Fruit fly (Drosophila melanogaster): ENCODE data around the gene CG4598.

Gene CG4598

DNA sequence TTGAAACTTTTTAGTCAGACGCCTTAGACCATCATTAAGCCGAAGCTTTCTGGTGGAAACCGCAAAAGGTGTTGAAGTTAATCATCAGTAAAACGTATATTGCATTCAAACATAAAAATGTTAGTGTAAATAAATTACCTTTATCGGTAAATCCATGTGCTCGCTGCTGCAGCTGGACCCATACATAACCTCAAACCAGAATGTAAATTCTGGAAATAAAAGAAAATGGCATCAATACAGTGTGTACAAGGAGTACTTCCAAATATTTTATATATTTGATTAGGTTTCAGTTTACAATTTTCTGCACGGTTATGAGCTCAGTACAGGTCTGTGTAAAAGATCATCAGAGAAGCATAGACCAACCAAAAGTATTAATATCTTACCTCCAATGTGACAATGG is 24.2 kb upstream of the CG4598 start:
- peak; percentile 91 for TF ChIP-seq bigmax (GFP tag; optimal IDR thresholded peaks at IDR 0.05)
- peak; percentile 70 for TF ChIP-seq Ets65A (GFP tag)
- TF ChIP-seq Drgx (GFP tag; IDR thresholded peaks at IDR 0.05): no peak
- TF ChIP-seq CG16779 (GFP tag; IDR thresholded peaks at IDR 0.05): 0 out of 2 replicates have a peak, but pooled peaks have one; percentile 22

- no peak for TF ChIP-seq CG14014 (GFP tag; IDR thresholded peaks at IDR 0.05)
- TF ChIP-seq Deaf1 (tag; optimal IDR thresholded peaks at IDR 0.05): peak; percentile 66
- no peak for TF ChIP-seq zf30C (GFP tag; optimal IDR thresholded peaks at IDR 0.05)
- peak; percentile 26 for TF ChIP-seq pfk (GFP tag; optimal IDR thresholded peaks at IDR 0.05)
- no peak for TF ChIP-seq Side (GFP tag; optimal IDR thresholded peaks at IDR 0.05)
- no peak for TF ChIP-seq ac (GFP tag; optimal IDR thresholded peaks at IDR 0.05)
- TF ChIP-seq HLH4C (GFP tag; IDR thresholded peaks at IDR 0.05; ENCODE audit: partially characterized antibody): peak; percentile 95
- no peak for TF ChIP-seq H15 (GFP tag; IDR thresholded peaks at IDR 0.05)
- TF ChIP-seq scrt (GFP tag; optimal IDR thresholded peaks at IDR 0.05): peak; percentile 50
- TF ChIP-seq Lhr (GFP tag; optimal IDR thresholded peaks at IDR 0.05): peak; percentile 70
- no peak for TF ChIP-seq z (GFP tag; IDR thresholded peaks at IDR 0.05)
- no peak for TF ChIP-seq so (GFP tag; IDR thresholded peaks at IDR 0.05)
- TF ChIP-seq sr (GFP tag; IDR thresholded peaks at IDR 0.05): no peak
- TF ChIP-seq CG15601 (tag; optimal IDR thresholded peaks at IDR 0.05): peak; percentile 76
- TF ChIP-seq sob (GFP tag; IDR thresholded peaks at IDR 0.05): peak; percentile 61
- peak; percentile 65 for TF ChIP-seq CG7987 (GFP tag; optimal IDR thresholded peaks at IDR 0.05)
- TF ChIP-seq Dref (GFP tag; IDR thresholded peaks at IDR 0.05): peak; percentile 86
- peak; percentile 76 for TF ChIP-seq ci (GFP tag; IDR thresholded peaks at IDR 0.05)
- no peak for TF ChIP-seq Ravus (GFP tag; IDR thresholded peaks at IDR 0.05)
- peak; percentile 83 for TF ChIP-seq HmgZ (tag; optimal IDR thresholded peaks at IDR 0.05)
- TF ChIP-seq CG6254 (GFP tag; optimal IDR thresholded peaks at IDR 0.05): peak; percentile 63
- TF ChIP-seq CG4730 (GFP tag; IDR thresholded peaks at IDR 0.05): no peak
- TF ChIP-seq Fer2 (tag; optimal IDR thresholded peaks at IDR 0.05): no peak
- TF ChIP-seq nmo (GFP tag; optimal IDR thresholded peaks at IDR 0.05): peak; percentile 74
- peak in 1 of 2 experiments; percentile 50 for TF ChIP-seq insv (GFP tag; optimal IDR thresholded peaks at IDR 0.05)
- peak; percentile 65 for TF ChIP-seq CG10431 (GFP tag; optimal IDR thresholded peaks at IDR 0.05)
- TF ChIP-seq Asciz (GFP tag; optimal IDR thresholded peaks at IDR 0.05): peak; percentile 52
- peak; percentile 22 for TF ChIP-seq CG10274 (GFP tag; optimal IDR thresholded peaks at IDR 0.05)
- TF ChIP-seq CG32772 (GFP tag; IDR thresholded peaks at IDR 0.05): no peak
- TF ChIP-seq BEAF-32 (GFP tag; optimal IDR thresholded peaks at IDR 0.05): peak; percentile 99
- no peak for TF ChIP-seq ash1 (GFP tag; optimal IDR thresholded peaks at IDR 0.05)
- peak; percentile 99 for TF ChIP-seq CG2129 (GFP tag; IDR thresholded peaks at IDR 0.05; ENCODE audit: partially characterized antibody)
- no peak for TF ChIP-seq dimm (GFP tag; IDR thresholded peaks at IDR 0.05)
- TF ChIP-seq tap (tag; optimal IDR thresholded peaks at IDR 0.05): peak; percentile 56
- TF ChIP-seq H2.0 (GFP tag; IDR thresholded peaks at IDR 0.05): no peak
- peak; percentile 22; the same call in 1 of the 2 replicates for TF ChIP-seq ranshi (GFP tag; IDR thresholded peaks at IDR 0.05)
- no peak for TF ChIP-seq GATAe (GFP tag; conservative IDR thresholded peaks at IDR 0.05)
- peak; percentile 15 for TF ChIP-seq Mad (GFP tag; optimal IDR thresholded peaks at IDR 0.05)
- no peak; the same call in 1 of the 2 replicates for TF ChIP-seq CG3847 (GFP tag; IDR thresholded peaks at IDR 0.05)
- no peak for TF ChIP-seq klu (GFP tag; IDR thresholded peaks at IDR 0.05)
- TF ChIP-seq CG7271 (tag; optimal IDR thresholded peaks at IDR 0.05): peak; percentile 34
- no peak for TF ChIP-seq Six4 (GFP tag; optimal IDR thresholded peaks at IDR 0.05)
- TF ChIP-seq CG2120 (GFP tag; optimal IDR thresholded peaks at IDR 0.05): no peak
- no peak for TF ChIP-seq bab2 (GFP tag; optimal IDR thresholded peaks at IDR 0.05)
- TF ChIP-seq CG2889 (GFP tag; IDR thresholded peaks at IDR 0.05): no peak
- peak; percentile 10; the same call in 1 of the 2 replicates for TF ChIP-seq Adf1 (GFP tag; IDR thresholded peaks at IDR 0.05)
Observed at dm6 chr2L:9894871-9895364, 23.5 kb upstream of the CG4598 start, which contains the start of gene Bka. TSS of gene Bka (plus strand) at chr2L:9895287.

Measured in whole organism, embryonic.